Fruit fly (Drosophila melanogaster): ENCODE measurements around the gene eIF3f1.
A peak's percentile ranks its signal among the peaks of the same experiment; 100 is the strongest.

Gene eIF3f1

dm6 chr3R:4745544-4745943 is 31.6 kb upstream of the eIF3f1 start:
- TF ChIP-seq Smox (GFP tag; optimal IDR thresholded peaks at IDR 0.05) (no peak), CG10669 (GFP tag; optimal IDR thresholded peaks at IDR 0.05) (no peak), Hr4 (GFP tag; optimal IDR thresholded peaks at IDR 0.05) (no peak), Lpt (GFP tag; optimal IDR thresholded peaks at IDR 0.05) (no peak), CG7368 (GFP tag; optimal IDR thresholded peaks at IDR 0.05) (no peak), CG15336 (GFP tag; IDR thresholded peaks at IDR 0.05) (no peak), CG3919 (GFP tag; optimal IDR thresholded peaks at IDR 0.05) (no peak), CG16779 (tag; optimal IDR thresholded peaks at IDR 0.05) (no peak), fd59A (GFP tag; optimal IDR thresholded peaks at IDR 0.05) (no peak)

dm6 chr3R:4740592-4741500 is 26.9 kb upstream of the eIF3f1 start:
- no peak for TF ChIP-seq Blimp-1 (GFP tag; optimal IDR thresholded peaks at IDR 0.05)
- TF ChIP-seq CG4318 (GFP tag; optimal IDR thresholded peaks at IDR 0.05), result no peak
- no peak for TF ChIP-seq Gug (GFP tag; IDR thresholded peaks at IDR 0.05)
- no peak for TF ChIP-seq Ets21C (GFP tag; optimal IDR thresholded peaks at IDR 0.05)
- peak; percentile 77 for TF ChIP-seq Lpt (GFP tag; optimal IDR thresholded peaks at IDR 0.05)
- peak; percentile 80 for TF ChIP-seq CG6808 (GFP tag; optimal IDR thresholded peaks at IDR 0.05)
- no peak for TF ChIP-seq fkh (GFP tag; optimal IDR thresholded peaks at IDR 0.05)
- TF ChIP-seq CG6792 (GFP tag; optimal IDR thresholded peaks at IDR 0.05), result no peak
- TF ChIP-seq CG10631 (GFP tag; optimal IDR thresholded peaks at IDR 0.05), result no peak
- TF ChIP-seq Hr4 (GFP tag; optimal IDR thresholded peaks at IDR 0.05), result no peak
- no peak; the same call in 1 of the 3 replicates for TF ChIP-seq CG6163 (GFP tag; IDR thresholded peaks at IDR 0.05)
- TF ChIP-seq topi (GFP tag; optimal IDR thresholded peaks at IDR 0.05), result no peak
- TF ChIP-seq Eip75B (GFP tag; optimal IDR thresholded peaks at IDR 0.05), result no peak
- peak; percentile 87 for TF ChIP-seq CG15336 (GFP tag; IDR thresholded peaks at IDR 0.05)
- TF ChIP-seq CG34406 (GFP tag; optimal IDR thresholded peaks at IDR 0.05), result no peak
- TF ChIP-seq pdm3 (GFP tag; optimal IDR thresholded peaks at IDR 0.05), result peak; percentile 2
- peak; percentile 91 for TF ChIP-seq CG8119 (GFP tag; IDR thresholded peaks at IDR 0.05)
- peak; percentile 33 for TF ChIP-seq CG3032 (tag; optimal IDR thresholded peaks at IDR 0.05)
- no peak for TF ChIP-seq Met (GFP tag; optimal IDR thresholded peaks at IDR 0.05)
- no peak for TF ChIP-seq acj6 (GFP tag; optimal IDR thresholded peaks at IDR 0.05)
- TF ChIP-seq CG10669 (GFP tag; optimal IDR thresholded peaks at IDR 0.05), result peak; percentile 25
- TF ChIP-seq OdsH (GFP tag; optimal IDR thresholded peaks at IDR 0.05), result peak; percentile 31
- TF ChIP-seq dac (GFP tag; optimal IDR thresholded peaks at IDR 0.05), result no peak
- no peak for TF ChIP-seq CG7368 (GFP tag; optimal IDR thresholded peaks at IDR 0.05)
- peak; percentile 10 for TF ChIP-seq CG3919 (GFP tag; optimal IDR thresholded peaks at IDR 0.05)
- peak; percentile 79 for TF ChIP-seq Eip78C (GFP tag)
- no peak for TF ChIP-seq Hr38 (GFP tag; optimal IDR thresholded peaks at IDR 0.05)
- TF ChIP-seq Eip93F (GFP tag; optimal IDR thresholded peaks at IDR 0.05), result peak; percentile 35
- TF ChIP-seq eg (GFP tag; IDR thresholded peaks at IDR 0.05), result peak; percentile 90
- no peak for TF ChIP-seq fd85E (GFP tag; optimal IDR thresholded peaks at IDR 0.05)
- no peak for TF ChIP-seq Sox14 (GFP tag; optimal IDR thresholded peaks at IDR 0.05)
- peak; percentile 82 for TF ChIP-seq CG6276 (GFP tag; optimal IDR thresholded peaks at IDR 0.05)
- TF ChIP-seq ss (GFP tag; optimal IDR thresholded peaks at IDR 0.05), result peak; percentile 82 to 83
- peak; percentile 47 for TF ChIP-seq CG1621 (tag; optimal IDR thresholded peaks at IDR 0.05)
- peak; percentile 13 for TF ChIP-seq CG11762 (GFP tag; optimal IDR thresholded peaks at IDR 0.05; ENCODE audit: insufficient read depth)
- no peak for TF ChIP-seq lz (GFP tag; optimal IDR thresholded peaks at IDR 0.05)
- TF ChIP-seq fd59A (GFP tag; optimal IDR thresholded peaks at IDR 0.05), result no peak
- peak; percentile 17 for TF ChIP-seq achi (GFP tag; optimal IDR thresholded peaks at IDR 0.05)
- TF ChIP-seq CG6854 (GFP tag; optimal IDR thresholded peaks at IDR 0.05), result peak; percentile 72
- peak; percentile 72 for TF ChIP-seq CG16779 (tag; optimal IDR thresholded peaks at IDR 0.05)
- peak; percentile 61 for TF ChIP-seq CG9139 (GFP tag; optimal IDR thresholded peaks at IDR 0.05)
- no peak for TF ChIP-seq Smox (GFP tag; optimal IDR thresholded peaks at IDR 0.05)
- peak; percentile 17 for TF ChIP-seq CG32006 (GFP tag; optimal IDR thresholded peaks at IDR 0.05)
- no peak for TF ChIP-seq cyc (GFP tag; optimal IDR thresholded peaks at IDR 0.05)
- peak; percentile 64 for TF ChIP-seq spab (GFP tag; optimal IDR thresholded peaks at IDR 0.05)
- no peak for TF ChIP-seq CG31627 (GFP tag; optimal IDR thresholded peaks at IDR 0.05)
- TF ChIP-seq svp (GFP tag), result no peak

Data from whole organism, prepupa.